Worm (Caenorhabditis elegans) whole organism, mixed stage, embryonic: ENCODE results near the gene Y46G5A.15.

Experiments used
- bed-3 ChIP-seq: fragments of 200-800 bp; sonication (Bioruptor generic); optimal IDR thresholded peaks from 3 replicates; lab custom pipeline; 2018; ENCODE audit warnings: mild to moderate bottlenecking, missing genetic modification characterization, moderate library complexity, missing compliant biosample characterization
- cnd-1 ChIP-seq: fragments of 200-800 bp; sonication (Bioruptor generic); optimal IDR thresholded peaks from 2 replicates; lab custom pipeline; 2018; ENCODE audit warnings: mild to moderate bottlenecking, missing genetic modification characterization, missing compliant biosample characterization
- elt-1 ChIP-seq: sonication (generic microtip); optimal IDR thresholded peaks from 2 replicates; lab custom pipeline; 2017; ENCODE audit warnings: missing genetic modification characterization, mild to moderate bottlenecking, missing compliant biosample characterization, antibody characterized with exemption, moderate library complexity, borderline replicate concordance; ENCODE audit not compliant: insufficient read depth
- lin-13 ChIP-seq: fragments of 150-350 bp; optimal IDR thresholded peaks from 2 replicates; lab custom pipeline; 2014; ENCODE audit warnings: missing biosample characterization, missing genetic modification characterization
- lsy-2 ChIP-seq: fragments of 150-350 bp; optimal IDR thresholded peaks from 2 replicates; lab custom pipeline; 2014; ENCODE audit warnings: missing biosample characterization, missing genetic modification characterization
- nhr-12 ChIP-seq: fragments of 150-350 bp; optimal IDR thresholded peaks from 2 replicates; lab custom pipeline; 2014; ENCODE audit warnings: missing biosample characterization, missing genetic modification characterization
- nhr-2 ChIP-seq: fragments of 150-350 bp; optimal IDR thresholded peaks from 2 replicates; lab custom pipeline; 2014; ENCODE audit warnings: missing biosample characterization, missing genetic modification characterization
- nhr-237 ChIP-seq: fragments of 150-350 bp; optimal IDR thresholded peaks from 2 replicates; lab custom pipeline; 2014; ENCODE audit warnings: missing biosample characterization, missing genetic modification characterization
- nhr-28 ChIP-seq: fragments of 150-350 bp; optimal IDR thresholded peaks from 2 replicates; lab custom pipeline; 2014; ENCODE audit warnings: missing biosample characterization, missing genetic modification characterization
- nhr-76 ChIP-seq: sonication (generic microtip); optimal IDR thresholded peaks from 2 replicates; lab custom pipeline; 2017; ENCODE audit warnings: missing biosample characterization, missing genetic modification characterization
- pha-4 ChIP-seq: fragments of 150-350 bp; optimal IDR thresholded peaks from 2 replicates; lab custom pipeline; 2018; ENCODE audit warnings: missing biosample characterization, missing genetic modification reagents, missing genetic modification characterization
- snpc-4 ChIP-seq: fragments of 150-350 bp; optimal IDR thresholded peaks from 2 replicates; lab custom pipeline; 2014; ENCODE audit warnings: missing biosample characterization, missing genetic modification characterization
- unc-62 ChIP-seq: fragments of 150-350 bp; optimal IDR thresholded peaks from 2 replicates; lab custom pipeline; 2014; ENCODE audit warnings: missing biosample characterization, missing genetic modification reagents, missing genetic modification characterization
- ztf-11 ChIP-seq: fragments of 150-350 bp; optimal IDR thresholded peaks from 2 replicates; lab custom pipeline; 2014; ENCODE audit warnings: missing biosample characterization, missing genetic modification characterization

DNA sequence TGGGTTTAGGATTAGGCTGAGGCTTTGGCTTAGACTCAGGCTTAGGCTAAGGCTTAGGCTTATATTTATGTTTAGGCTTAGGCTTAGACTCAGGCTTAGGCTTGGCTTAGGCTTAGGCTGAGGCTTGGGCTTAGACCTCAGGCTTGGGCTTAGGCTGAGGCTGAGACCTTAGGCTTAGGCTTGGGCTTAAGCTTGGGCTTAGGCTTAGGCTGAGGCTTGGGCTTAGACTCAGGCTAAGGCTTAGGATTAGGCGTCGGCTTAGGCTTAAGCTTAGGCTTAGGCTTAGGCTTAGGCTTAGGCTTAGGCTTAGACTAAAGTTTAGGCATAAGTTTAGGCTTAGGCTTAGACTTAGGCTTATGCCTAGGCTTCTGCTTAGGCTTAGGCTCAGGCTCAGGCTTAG is 39.2 kb upstream of the Y46G5A.15 start:
- no peak for TF ChIP-seq nhr-28 (tag; lab: Kevin White, UChicago)
- no peak for TF ChIP-seq pha-4 (tag; lab: Kevin White, UChicago)
- TF ChIP-seq snpc-4 = no peak
- TF ChIP-seq ztf-11 = no peak
- no peak for TF ChIP-seq elt-1 (tag; lab: Kevin White, UChicago)
- TF ChIP-seq unc-62 (GFP tag; lab: Kevin White, UChicago) = no peak
- TF ChIP-seq lsy-2 (tag; lab: Kevin White, UChicago) = no peak
- TF ChIP-seq nhr-76 = no peak
- no peak for TF ChIP-seq nhr-12
- TF ChIP-seq nhr-2 (tag; lab: Kevin White, UChicago) = no peak
- no peak for TF ChIP-seq nhr-237 (tag; lab: Kevin White, UChicago)
- TF ChIP-seq lin-13 (tag; lab: Kevin White, UChicago) = no peak
- no peak for TF ChIP-seq cnd-1 (tag; lab: Kevin White, UChicago)
- TF ChIP-seq bed-3 (GFP tag; lab: Kevin White, UChicago) = no peak
